Fruit fly (Drosophila melanogaster) whole organism, embryonic: ENCODE measurements around the gene CG31910.

Experiments used
- Adf1 ChIP-seq: fragments of 200-800 bp; sonication (Bioruptor generic); IDR thresholded peaks from 2 replicates; pipeline ENCODE4 v1.3.6; 2022; ENCODE audit warnings: missing biosample characterization, missing genetic modification characterization
- B-H1 ChIP-seq: fragments of 200-800 bp; sonication (Bioruptor generic); IDR thresholded peaks from 3 replicates; pipeline ENCODE4 v1.3.6; 2022; ENCODE audit warnings: missing biosample characterization, missing genetic modification characterization
- Bteb2 ChIP-seq: fragments of 200-800 bp; sonication (Bioruptor generic); optimal IDR thresholded peaks from 2 replicates; lab custom pipeline; 2016; ENCODE audit warnings: missing biosample characterization, missing genetic modification characterization
- CG10565 ChIP-seq: fragments of 200-800 bp; sonication (Bioruptor generic); optimal IDR thresholded peaks from 3 replicates; lab custom pipeline; 2016; ENCODE audit warnings: missing biosample characterization, mild to moderate bottlenecking, missing genetic modification characterization
- CG12769 ChIP-seq: fragments of 200-800 bp; sonication (Bioruptor generic); optimal IDR thresholded peaks from 2 replicates; lab custom pipeline; 2019; ENCODE audit warnings: missing biosample characterization, mild to moderate bottlenecking, missing genetic modification characterization, moderate library complexity
- CG13296 ChIP-seq: fragments of 200-800 bp; sonication (Bioruptor generic); optimal IDR thresholded peaks from 3 replicates; lab custom pipeline; 2018; ENCODE audit warnings: missing biosample characterization, mild to moderate bottlenecking, missing genetic modification characterization
- CG14441 ChIP-seq: fragments of 200-800 bp; sonication (Bioruptor generic); IDR thresholded peaks from 2 replicates; pipeline ENCODE4 v1.3.6; 2022; ENCODE audit warnings: missing biosample characterization, missing genetic modification characterization
- CG14965 ChIP-seq: fragments of 200-800 bp; sonication (Bioruptor generic); optimal IDR thresholded peaks from 2 replicates; lab custom pipeline; 2016; ENCODE audit warnings: missing biosample characterization, missing genetic modification characterization, borderline replicate concordance
- CG15514 ChIP-seq: fragments of 200-800 bp; sonication (Bioruptor generic); optimal IDR thresholded peaks from 3 replicates; lab custom pipeline; 2017; ENCODE audit warnings: missing biosample characterization, missing genetic modification characterization, mild to moderate bottlenecking, moderate library complexity, missing genetic modification reagents
- CG1602 ChIP-seq: fragments of 200-800 bp; sonication (Bioruptor generic); optimal IDR thresholded peaks from 3 replicates; lab custom pipeline; 2016; ENCODE audit warnings: missing biosample characterization, missing genetic modification characterization
- CG1647 ChIP-seq: fragments of 200-800 bp; sonication (Bioruptor generic); optimal IDR thresholded peaks from 3 replicates; lab custom pipeline; 2016; ENCODE audit warnings: missing biosample characterization, missing genetic modification characterization
- CG17361 ChIP-seq: fragments of 200-800 bp; sonication (Bioruptor generic); IDR thresholded peaks from 3 replicates; pipeline ENCODE4 v1.3.6; 2022; ENCODE audit warnings: missing biosample characterization, missing genetic modification characterization
- CG18476 ChIP-seq: fragments of 200-800 bp; sonication (Bioruptor generic); optimal IDR thresholded peaks from 2 replicates; lab custom pipeline; 2016; ENCODE audit warnings: missing biosample characterization, mild to moderate bottlenecking, missing genetic modification characterization
- CG31224 ChIP-seq: fragments of 200-800 bp; sonication (Bioruptor generic); IDR thresholded peaks from 2 replicates; pipeline ENCODE4 v1.3.6; 2022; ENCODE audit warnings: missing biosample characterization, missing genetic modification characterization
- CG3163 ChIP-seq: fragments of 200-800 bp; sonication (Bioruptor generic); optimal IDR thresholded peaks from 3 replicates; lab custom pipeline; 2016; ENCODE audit warnings: missing biosample characterization, missing genetic modification characterization
- CG4282 ChIP-seq: fragments of 200-800 bp; sonication (Bioruptor generic); optimal IDR thresholded peaks from 2 replicates; lab custom pipeline; 2016; ENCODE audit warnings: missing biosample characterization, missing genetic modification characterization
- CG4820 ChIP-seq: fragments of 200-800 bp; sonication (Bioruptor generic); optimal IDR thresholded peaks from 3 replicates; lab custom pipeline; 2016; ENCODE audit warnings: missing biosample characterization, missing genetic modification characterization
- CG7928 ChIP-seq: fragments of 200-800 bp; sonication (Bioruptor generic); optimal IDR thresholded peaks from 2 replicates; lab custom pipeline; 2017; ENCODE audit warnings: missing biosample characterization, mild to moderate bottlenecking, missing genetic modification characterization
- CG7987 ChIP-seq: fragments of 200-800 bp; sonication (Bioruptor generic); optimal IDR thresholded peaks from 2 replicates; lab custom pipeline; 2018; ENCODE audit warnings: missing biosample characterization, mild to moderate bottlenecking, missing genetic modification characterization, moderate library complexity
- CG8388 ChIP-seq: fragments of 200-800 bp; sonication (Bioruptor generic); optimal IDR thresholded peaks from 2 replicates; lab custom pipeline; 2019; ENCODE audit warnings: missing biosample characterization, mild to moderate bottlenecking, missing genetic modification characterization, moderate library complexity
- CG9727 ChIP-seq: fragments of 200-800 bp; sonication (Bioruptor generic); optimal IDR thresholded peaks from 3 replicates; lab custom pipeline; 2017; ENCODE audit warnings: missing biosample characterization, mild to moderate bottlenecking, missing genetic modification characterization
- CG9876 ChIP-seq: fragments of 200-800 bp; sonication (Bioruptor generic); optimal IDR thresholded peaks from 2 replicates; lab custom pipeline; 2016; ENCODE audit warnings: missing biosample characterization, missing genetic modification characterization
- CTCF ChIP-seq: fragments of 200-800 bp; sonication (Bioruptor generic); optimal IDR thresholded peaks from 2 replicates; lab custom pipeline; 2017; ENCODE audit warnings: missing biosample characterization, mild to moderate bottlenecking, missing genetic modification characterization, moderate library complexity
- CoRest ChIP-seq: fragments of 200-800 bp; sonication (Bioruptor generic); optimal IDR thresholded peaks from 3 replicates; lab custom pipeline; 2018; ENCODE audit warnings: missing biosample characterization, mild to moderate bottlenecking, missing genetic modification characterization, moderate library complexity
- Lpt ChIP-seq: fragments of >200 bp; optimal IDR thresholded peaks from 2 replicates; lab custom pipeline; 2018; ENCODE audit warnings: missing biosample characterization, missing genetic modification characterization
- Nf-YA ChIP-seq: fragments of 200-800 bp; sonication (Bioruptor generic); IDR thresholded peaks from 2 replicates; pipeline ENCODE4 v1.3.6; 2022; ENCODE audit warnings: missing biosample characterization, missing genetic modification characterization
- Taf1 ChIP-seq: fragments of 200-800 bp; sonication (Bioruptor generic); IDR thresholded peaks from 2 replicates; pipeline ENCODE4 v1.3.6; 2022; ENCODE audit warnings: missing biosample characterization, missing genetic modification characterization
- ac ChIP-seq: fragments of 200-800 bp; sonication (Bioruptor generic); optimal IDR thresholded peaks from 3 replicates; lab custom pipeline; 2017; ENCODE audit warnings: missing biosample characterization, mild to moderate bottlenecking, missing genetic modification characterization
- ap ChIP-seq: fragments of 200-800 bp; sonication (Bioruptor generic); IDR thresholded peaks from 2 replicates; pipeline ENCODE4 v1.3.6; 2022; ENCODE audit warnings: missing biosample characterization, missing genetic modification characterization
- ase ChIP-seq: fragments of 200-800 bp; sonication (Bioruptor generic); IDR thresholded peaks from 3 replicates; pipeline ENCODE4 v1.3.6; 2022; ENCODE audit warnings: missing biosample characterization, missing genetic modification characterization
- cad ChIP-seq: fragments of >200 bp; optimal IDR thresholded peaks from 2 replicates; lab custom pipeline; 2017; ENCODE audit warnings: missing biosample characterization, missing genetic modification characterization
- cas ChIP-seq: fragments of 200-800 bp; sonication (Bioruptor generic); IDR thresholded peaks from 2 replicates; pipeline ENCODE4 v1.3.6; 2022; ENCODE audit warnings: missing biosample characterization, missing genetic modification characterization
- chif ChIP-seq, 2 experiments: fragments of 200-800 bp; sonication (Bioruptor generic); optimal IDR thresholded peaks; 3 replicates each; lab custom pipeline; 2016; ENCODE audit warnings: missing biosample characterization in 2 of 2, missing genetic modification characterization in 2 of 2
- chn ChIP-seq: fragments of 200-800 bp; sonication (Bioruptor generic); optimal IDR thresholded peaks from 2 replicates; lab custom pipeline; 2016; ENCODE audit warnings: missing biosample characterization, missing genetic modification characterization
- da ChIP-seq: fragments of 200-800 bp; sonication (Bioruptor generic); optimal IDR thresholded peaks from 2 replicates; lab custom pipeline; 2016; ENCODE audit warnings: missing biosample characterization, missing genetic modification characterization
- dm ChIP-seq: fragments of 200-800 bp; sonication (Bioruptor generic); optimal IDR thresholded peaks from 3 replicates; lab custom pipeline; 2016; ENCODE audit warnings: missing biosample characterization, missing genetic modification characterization
- ham ChIP-seq: fragments of 200-800 bp; sonication (Bioruptor generic); IDR thresholded peaks from 2 replicates; pipeline ENCODE4 v1.3.6; 2022; ENCODE audit warnings: missing biosample characterization, missing genetic modification characterization
- ind ChIP-seq: fragments of 200-800 bp; sonication (Bioruptor generic); optimal IDR thresholded peaks from 3 replicates; lab custom pipeline; 2016; ENCODE audit warnings: missing biosample characterization, missing genetic modification characterization
- lov ChIP-seq, 2 experiments: fragments of 200-800 bp in 1 of 2; fragments of >200 bp in 1 of 2; sonication (Bioruptor generic) in 1 of 2; IDR thresholded peaks in 1 of 2; optimal IDR thresholded peaks in 1 of 2; 2 replicates in 1 of 2; 3 replicates in 1 of 2; pipeline versions ENCODE4 v1.3.6 to Lab custom; 2017 to 2022; ENCODE audit warnings: missing biosample characterization in 1 of 2, missing genetic modification characterization in 1 of 2
- nerfin-1 ChIP-seq: fragments of 200-800 bp; sonication (Bioruptor generic); optimal IDR thresholded peaks from 3 replicates; lab custom pipeline; 2019; ENCODE audit warnings: missing biosample characterization, mild to moderate bottlenecking, missing genetic modification characterization, moderate library complexity
- pzg ChIP-seq: fragments of 200-800 bp; sonication (Bioruptor generic); optimal IDR thresholded peaks from 3 replicates; lab custom pipeline; 2018; ENCODE audit warnings: missing biosample characterization, mild to moderate bottlenecking, missing genetic modification characterization, moderate library complexity
- schlank ChIP-seq: fragments of 200-800 bp; sonication (Bioruptor generic); optimal IDR thresholded peaks from 2 replicates; lab custom pipeline; 2018; ENCODE audit warnings: missing biosample characterization, mild to moderate bottlenecking, missing genetic modification characterization
- sens-2 ChIP-seq: fragments of 200-800 bp; sonication (Bioruptor generic); IDR thresholded peaks from 2 replicates; pipeline ENCODE4 v1.3.6; 2022; ENCODE audit warnings: missing biosample characterization, missing genetic modification characterization
- sima ChIP-seq: fragments of 200-800 bp; sonication (Bioruptor generic); optimal IDR thresholded peaks from 2 replicates; lab custom pipeline; 2016; ENCODE audit warnings: missing biosample characterization, missing genetic modification characterization
- slou ChIP-seq: fragments of 200-800 bp; sonication (Bioruptor generic); optimal IDR thresholded peaks from 3 replicates; lab custom pipeline; 2016; ENCODE audit warnings: missing biosample characterization, missing genetic modification characterization
- tap ChIP-seq: fragments of 200-800 bp; optimal IDR thresholded peaks from 3 replicates; lab custom pipeline; 2019; ENCODE audit warnings: missing biosample characterization, mild to moderate bottlenecking, missing genetic modification characterization, moderate library complexity
- tin ChIP-seq: fragments of 200-800 bp; sonication (Bioruptor generic); optimal IDR thresholded peaks from 3 replicates; lab custom pipeline; 2016; ENCODE audit warnings: missing biosample characterization, missing genetic modification characterization
- tx ChIP-seq: fragments of 200-800 bp; sonication (Bioruptor generic); optimal IDR thresholded peaks from 2 replicates; lab custom pipeline; 2016; ENCODE audit warnings: missing biosample characterization, missing genetic modification characterization
- usp ChIP-seq: fragments of >200 bp; optimal IDR thresholded peaks from 2 replicates; lab custom pipeline; 2017; ENCODE audit warnings: missing biosample characterization, missing genetic modification characterization
- zfh1 ChIP-seq: fragments of 200-800 bp; sonication (Bioruptor generic); IDR thresholded peaks from 3 replicates; pipeline ENCODE4 v1.3.6; 2022; ENCODE audit warnings: missing biosample characterization, missing genetic modification characterization

Gene CG31910

dm6 chr2L:6787029-6787972, 41.9 kb upstream of the CG31910 start (continued):
- peak; percentile 92 for TF ChIP-seq CG12769 (tag; lab: Kevin White, UChicago)
- TF ChIP-seq lov (optimal IDR thresholded peaks at IDR 0.05; lab: Kevin White, UChicago) = no peak
- TF ChIP-seq lov (GFP tag; IDR thresholded peaks at IDR 0.05; lab: Robert Waterston, UW) = peak; percentile 28; the same call in 2 of the 3 replicates
- peak; percentile 93 for TF ChIP-seq CG13296 (GFP tag; lab: Kevin White, UChicago)
- TF ChIP-seq CG14965 (GFP tag; lab: Kevin White, UChicago) = peak; percentile 76
- TF ChIP-seq ham (GFP tag; lab: Robert Waterston, UW) = peak; percentile 27
- peak; percentile 98 for TF ChIP-seq CG9727 (GFP tag; lab: Kevin White, UChicago)
- peak; percentile 26 for TF ChIP-seq sens-2 (GFP tag; lab: Robert Waterston, UW)
- TF ChIP-seq Nf-YA = peak; percentile 56
- peak; percentile 93 for TF ChIP-seq nerfin-1
- peak; percentile 92 to 96 for TF ChIP-seq chif (GFP tag; optimal IDR thresholded peaks at IDR 0.05; lab: Kevin White, UChicago)
- peak; percentile 81 for TF ChIP-seq CG15514 (GFP tag; lab: Kevin White, UChicago)
- TF ChIP-seq CG1647 (GFP tag; lab: Kevin White, UChicago) = peak; percentile 94
- TF ChIP-seq zfh1 (GFP tag; lab: Robert Waterston, UW) = peak; percentile 85
- TF ChIP-seq CG14441 (GFP tag; lab: Robert Waterston, UW) = peak; percentile 81
- peak; percentile 99 for TF ChIP-seq CoRest (tag; lab: Kevin White, UChicago)
- TF ChIP-seq tap (tag; lab: Kevin White, UChicago) = peak; percentile 91
- TF ChIP-seq usp = no peak
- TF ChIP-seq chn (GFP tag; lab: Kevin White, UChicago) = peak; percentile 94
- TF ChIP-seq Adf1 (GFP tag; lab: Robert Waterston, UW) = peak; percentile 77
- TF ChIP-seq cad (GFP tag; lab: Kevin White, UChicago) = no peak
- peak; percentile 89 for TF ChIP-seq CG4282
- no peak for TF ChIP-seq ac (GFP tag; lab: Kevin White, UChicago)
- peak; percentile 99 for TF ChIP-seq CG17361 (GFP tag; lab: Robert Waterston, UW)
- TF ChIP-seq CG9876 (GFP tag; lab: Kevin White, UChicago) = peak; percentile 92
- TF ChIP-seq CG10565 (GFP tag; lab: Kevin White, UChicago) = peak; percentile 85
- peak; percentile 92 for TF ChIP-seq CG4820 (GFP tag; lab: Kevin White, UChicago)
- peak; percentile 67 for TF ChIP-seq ap (GFP tag; lab: Robert Waterston, UW)
- peak; percentile 66; the same call in 1 of the 2 replicates for TF ChIP-seq Taf1 (GFP tag; lab: Robert Waterston, UW)
- no peak for TF ChIP-seq Lpt (GFP tag; lab: Kevin White, UChicago)
- TF ChIP-seq schlank (tag; lab: Kevin White, UChicago) = peak; percentile 81
- peak; percentile 82 for TF ChIP-seq B-H1 (GFP tag; lab: Robert Waterston, UW)
- TF ChIP-seq da (GFP tag; lab: Kevin White, UChicago) = peak; percentile 95
- peak; percentile 88 for TF ChIP-seq sima
- TF ChIP-seq CG8388 (GFP tag; lab: Kevin White, UChicago) = peak; percentile 92
- TF ChIP-seq dm = peak; percentile 94
- peak; percentile 81 for TF ChIP-seq CG7987 (GFP tag; lab: Kevin White, UChicago)
- peak; percentile 72; the same call in 2 of the 3 replicates for TF ChIP-seq ase (GFP tag; lab: Robert Waterston, UW)
- peak; percentile 94 for TF ChIP-seq Bteb2 (GFP tag; lab: Kevin White, UChicago)
- peak; percentile 97 for TF ChIP-seq ind (GFP tag; lab: Kevin White, UChicago)
- peak; percentile 97 for TF ChIP-seq tx (GFP tag; lab: Kevin White, UChicago)
- TF ChIP-seq CTCF (GFP tag; lab: Kevin White, UChicago) = peak; percentile 58
- TF ChIP-seq pzg (GFP tag; lab: Kevin White, UChicago) = peak; percentile 3
- peak; percentile 93 for TF ChIP-seq slou (GFP tag; lab: Kevin White, UChicago)
- peak; percentile 92 for TF ChIP-seq CG18476 (GFP tag; lab: Kevin White, UChicago)
- peak; percentile 91 for TF ChIP-seq CG3163 (GFP tag; lab: Kevin White, UChicago)
- peak; percentile 94 for TF ChIP-seq tin
- TF ChIP-seq CG31224 (GFP tag; lab: Robert Waterston, UW) = peak; percentile 84
- peak; percentile 70 for TF ChIP-seq CG7928
- TF ChIP-seq CG1602 = peak; percentile 94
- peak; percentile 61 for TF ChIP-seq cas (GFP tag; lab: Robert Waterston, UW)
